Fruit fly (Drosophila melanogaster) S2 (cell line): ENCODE results near the gene CG11771.

Experiments used
- CG8478 ChIP-seq: fragments of >200 bp; optimal IDR thresholded peaks from 2 replicates; lab custom pipeline; 2018
- CTCF ChIP-seq, 2 experiments: fragments of >200 bp; optimal IDR thresholded peaks; 2 replicates each; lab custom pipeline; 2018

dm6 chr3R:24906648-24907047 is 25.2 kb upstream of the CG11771 start:
- no peak for TF ChIP-seq CTCF (optimal IDR thresholded peaks at IDR 0.05; lab: Kevin White, UChicago)
- TF ChIP-seq CG8478 (lab: Kevin White, UChicago), result no peak
